Fruit fly (Drosophila melanogaster) whole organism, embryonic: ENCODE data around the gene Ir76b.
A peak's percentile ranks its signal among the peaks of the same experiment; 100 is the strongest.

Experiments used
- Abd-B ChIP-seq: fragments of 200-800 bp; sonication (Bioruptor generic); optimal IDR thresholded peaks from 2 replicates; lab custom pipeline; 2018; ENCODE audit warnings: missing biosample characterization, mild to moderate bottlenecking, missing genetic modification characterization, moderate library complexity
- CG12104 ChIP-seq: fragments of 200-800 bp; sonication (Bioruptor generic); optimal IDR thresholded peaks from 3 replicates; lab custom pipeline; 2016; ENCODE audit warnings: missing biosample characterization, missing genetic modification characterization
- CG1603 ChIP-seq: fragments of 200-800 bp; sonication (Bioruptor generic); optimal IDR thresholded peaks from 2 replicates; lab custom pipeline; 2019; ENCODE audit warnings: missing biosample characterization, mild to moderate bottlenecking, missing genetic modification characterization, moderate library complexity
- CG18011 ChIP-seq: fragments of 200-800 bp; sonication (Bioruptor generic); optimal IDR thresholded peaks from 2 replicates; lab custom pipeline; 2017; ENCODE audit warnings: missing biosample characterization, missing genetic modification characterization, mild to moderate bottlenecking, moderate library complexity, missing genotype
- CG31224 ChIP-seq: fragments of 200-800 bp; sonication (Bioruptor generic); IDR thresholded peaks from 2 replicates; pipeline ENCODE4 v1.3.6; 2022; ENCODE audit warnings: missing biosample characterization, missing genetic modification characterization
- CG3407 ChIP-seq: fragments of 200-800 bp; sonication (Bioruptor generic); optimal IDR thresholded peaks from 2 replicates; lab custom pipeline; 2018; ENCODE audit warnings: missing biosample characterization, mild to moderate bottlenecking, missing genetic modification characterization
- CG34224 ChIP-seq: fragments of 200-800 bp; sonication (Bioruptor generic); IDR thresholded peaks from 3 replicates; pipeline ENCODE4 v1.3.6; 2022; ENCODE audit warnings: missing biosample characterization, missing genetic modification characterization; ENCODE audit not compliant: partially characterized antibody
- CG34376 ChIP-seq: fragments of 200-800 bp; sonication (Bioruptor generic); optimal IDR thresholded peaks from 2 replicates; lab custom pipeline; 2018; ENCODE audit warnings: missing biosample characterization, mild to moderate bottlenecking, missing genetic modification characterization
- CG4282 ChIP-seq: fragments of 200-800 bp; sonication (Bioruptor generic); optimal IDR thresholded peaks from 2 replicates; lab custom pipeline; 2016; ENCODE audit warnings: missing biosample characterization, missing genetic modification characterization
- CG4404 ChIP-seq: fragments of 200-800 bp; sonication (Bioruptor generic); IDR thresholded peaks from 2 replicates; pipeline ENCODE4 v1.3.6; 2022; ENCODE audit warnings: missing biosample characterization, missing genetic modification characterization
- CG6254 ChIP-seq: fragments of 200-800 bp; sonication (Bioruptor generic); optimal IDR thresholded peaks from 3 replicates; lab custom pipeline; 2017; ENCODE audit warnings: mild to moderate bottlenecking, missing biosample characterization, missing genetic modification reagents, missing genetic modification characterization
- CG6765 ChIP-seq: fragments of 200-800 bp; sonication (Bioruptor generic); optimal IDR thresholded peaks from 3 replicates; lab custom pipeline; 2017; ENCODE audit warnings: missing biosample characterization, mild to moderate bottlenecking, missing genetic modification characterization
- CG7271 ChIP-seq: fragments of 200-800 bp; sonication (Bioruptor generic); optimal IDR thresholded peaks from 2 replicates; lab custom pipeline; 2018; ENCODE audit warnings: missing biosample characterization, mild to moderate bottlenecking, missing genetic modification characterization, moderate library complexity
- CG9797 ChIP-seq: fragments of 200-800 bp; sonication (Bioruptor generic); optimal IDR thresholded peaks from 3 replicates; lab custom pipeline; 2018; ENCODE audit warnings: missing biosample characterization, mild to moderate bottlenecking, missing genetic modification characterization
- CTCF ChIP-seq: fragments of 200-800 bp; sonication (Bioruptor generic); optimal IDR thresholded peaks from 2 replicates; lab custom pipeline; 2017; ENCODE audit warnings: missing biosample characterization, mild to moderate bottlenecking, missing genetic modification characterization, moderate library complexity
- D19B ChIP-seq: fragments of 200-800 bp; sonication (Bioruptor generic); optimal IDR thresholded peaks from 2 replicates; lab custom pipeline; 2017; ENCODE audit warnings: missing biosample characterization, mild to moderate bottlenecking, missing genetic modification characterization
- Dp ChIP-seq: fragments of 200-800 bp; sonication (Bioruptor generic); optimal IDR thresholded peaks from 2 replicates; lab custom pipeline; 2018; ENCODE audit warnings: missing biosample characterization, mild to moderate bottlenecking, missing genetic modification characterization, moderate library complexity
- E2f1 ChIP-seq: fragments of 200-800 bp; sonication (Bioruptor generic); IDR thresholded peaks from 2 replicates; pipeline ENCODE4 v1.3.6; 2022; ENCODE audit warnings: missing biosample characterization, missing genetic modification characterization
- E2f2 ChIP-seq: fragments of 200-800 bp; sonication (Bioruptor generic); IDR thresholded peaks from 2 replicates; pipeline ENCODE4 v1.3.6; 2022; ENCODE audit warnings: missing biosample characterization, missing genetic modification characterization
- Ets97D ChIP-seq: fragments of 200-800 bp; sonication (Bioruptor generic); optimal IDR thresholded peaks from 3 replicates; lab custom pipeline; 2016; ENCODE audit warnings: missing biosample characterization, missing genetic modification characterization
- Hand ChIP-seq: fragments of 200-800 bp; sonication (Bioruptor generic); optimal IDR thresholded peaks from 2 replicates; lab custom pipeline; 2017; ENCODE audit warnings: mild to moderate bottlenecking, missing biosample characterization, missing genetic modification reagents, missing genetic modification characterization
- Lhr ChIP-seq: fragments of 200-800 bp; sonication (Bioruptor generic); optimal IDR thresholded peaks from 3 replicates; lab custom pipeline; 2017; ENCODE audit warnings: mild to moderate bottlenecking, missing biosample characterization, missing genetic modification reagents, missing genetic modification characterization
- MESR4 ChIP-seq: fragments of 200-800 bp; sonication (Bioruptor generic); optimal IDR thresholded peaks from 2 replicates; lab custom pipeline; 2018; ENCODE audit warnings: missing biosample characterization, mild to moderate bottlenecking, missing genetic modification characterization, moderate library complexity
- Med ChIP-seq: fragments of 200-800 bp; sonication (Bioruptor generic); peaks from one replicate; lab custom pipeline; 2016; ENCODE audit warnings: missing biosample characterization, missing genetic modification characterization, mild to moderate bottlenecking, inconsistent platforms, moderate library complexity
- Meics ChIP-seq: fragments of 200-800 bp; sonication (Bioruptor generic); optimal IDR thresholded peaks from 2 replicates; lab custom pipeline; 2017; ENCODE audit warnings: missing biosample characterization, mild to moderate bottlenecking, missing genetic modification characterization
- Sry-δ ChIP-seq: fragments of 200-800 bp; sonication (Bioruptor generic); optimal IDR thresholded peaks from 2 replicates; lab custom pipeline; 2016; ENCODE audit warnings: missing biosample characterization, missing genetic modification characterization
- Tbp ChIP-seq: fragments of >200 bp; optimal IDR thresholded peaks from 2 replicates; lab custom pipeline; 2018; ENCODE audit warnings: missing biosample characterization, missing genetic modification characterization
- Trl ChIP-seq, 3 experiments: fragments of >200 bp in 2 of 3; fragments of 200-800 bp in 1 of 3; sonication (Bioruptor generic) in 1 of 3; optimal IDR thresholded peaks; 2 replicates in 1 of 3; 3 replicates in 2 of 3; lab custom pipeline; 2016 to 2017; ENCODE audit warnings: missing biosample characterization in 1 of 3, missing genetic modification characterization in 1 of 3
- YL-1 ChIP-seq: fragments of 200-800 bp; sonication (Bioruptor generic); optimal IDR thresholded peaks from 3 replicates; lab custom pipeline; 2017; ENCODE audit warnings: missing biosample characterization, mild to moderate bottlenecking, missing genetic modification characterization
- aop ChIP-seq: fragments of 200-800 bp; sonication (Bioruptor generic); IDR thresholded peaks from 2 replicates; pipeline ENCODE4 v1.3.6; 2022; ENCODE audit warnings: missing biosample characterization, missing genetic modification characterization
- bab2 ChIP-seq: fragments of 200-800 bp; sonication (Bioruptor generic); optimal IDR thresholded peaks from 2 replicates; lab custom pipeline; 2016; ENCODE audit warnings: missing biosample characterization, missing genetic modification characterization
- br ChIP-seq: fragments of >200 bp; optimal IDR thresholded peaks from 2 replicates; lab custom pipeline; 2017
- chinmo ChIP-seq: fragments of 200-800 bp; sonication (Bioruptor generic); IDR thresholded peaks from 4 replicates; pipeline ENCODE4 v1.3.6; 2022; ENCODE audit warnings: missing biosample characterization, missing genetic modification characterization; ENCODE audit not compliant: partially characterized antibody
- crp ChIP-seq, 2 experiments: fragments of 200-800 bp; sonication (Bioruptor generic); optimal IDR thresholded peaks; 2 replicates in 1 of 2; 3 replicates in 1 of 2; lab custom pipeline; 2017; ENCODE audit warnings: missing biosample characterization in 2 of 2, missing genetic modification characterization in 2 of 2, mild to moderate bottlenecking in 1 of 2, moderate library complexity in 1 of 2
- dimm ChIP-seq: fragments of 200-800 bp; sonication (Bioruptor generic); IDR thresholded peaks from 2 replicates; pipeline ENCODE4 v1.3.6; 2022; ENCODE audit warnings: missing biosample characterization, missing genetic modification characterization
- dysf ChIP-seq: fragments of 200-800 bp; sonication (Bioruptor generic); IDR thresholded peaks from 3 replicates; pipeline ENCODE4 v1.3.6; 2022; ENCODE audit warnings: missing biosample characterization, missing genetic modification characterization
- eve ChIP-seq, 2 experiments: fragments of >200 bp; optimal IDR thresholded peaks; 2 replicates each; lab custom pipeline; 2017; ENCODE audit warnings: missing biosample characterization in 2 of 2, missing genetic modification characterization in 2 of 2
- fru ChIP-seq: fragments of >200 bp; optimal IDR thresholded peaks from 2 replicates; lab custom pipeline; 2017
- gfzf ChIP-seq: fragments of 200-800 bp; sonication (Bioruptor generic); optimal IDR thresholded peaks from 2 replicates; lab custom pipeline; 2016; ENCODE audit warnings: missing biosample characterization, mild to moderate bottlenecking, missing genetic modification characterization, moderate library complexity
- kah ChIP-seq: fragments of 200-800 bp; sonication (Bioruptor generic); optimal IDR thresholded peaks from 2 replicates; lab custom pipeline; 2018; ENCODE audit warnings: missing biosample characterization, mild to moderate bottlenecking, missing genetic modification characterization
- p53 ChIP-seq: fragments of 200-800 bp; sonication (Bioruptor generic); optimal IDR thresholded peaks from 2 replicates; lab custom pipeline; 2016; ENCODE audit warnings: missing biosample characterization, missing genetic modification characterization
- repo ChIP-seq: fragments of 200-800 bp; sonication (Bioruptor generic); optimal IDR thresholded peaks from 2 replicates; lab custom pipeline; 2016; ENCODE audit warnings: missing biosample characterization, missing genetic modification characterization
- sc ChIP-seq, 3 experiments: fragments of >200 bp in 2 of 3; fragments of 200-800 bp in 1 of 3; sonication (Bioruptor generic) in 1 of 3; optimal IDR thresholded peaks; 2 replicates in 2 of 3; 3 replicates in 1 of 3; lab custom pipeline; 2017; ENCODE audit warnings: mild to moderate bottlenecking in 1 of 3, missing biosample characterization in 1 of 3, missing genetic modification characterization in 1 of 3, missing genetic modification reagents in 1 of 3
- tio ChIP-seq: fragments of 200-800 bp; sonication (Bioruptor generic); optimal IDR thresholded peaks from 2 replicates; lab custom pipeline; 2017; ENCODE audit warnings: missing biosample characterization, missing genetic modification characterization, inconsistent platforms
- tll ChIP-seq, 2 experiments: fragments of 200-800 bp in 1 of 2; fragments of >200 bp in 1 of 2; sonication (Bioruptor generic) in 1 of 2; optimal IDR thresholded peaks; 2 replicates each; lab custom pipeline; 2017 to 2019; ENCODE audit warnings: missing biosample characterization in 2 of 2, missing genetic modification characterization in 2 of 2, mild to moderate bottlenecking in 1 of 2, moderate library complexity in 1 of 2
- tup ChIP-seq: fragments of 200-800 bp; sonication (Bioruptor generic); optimal IDR thresholded peaks from 2 replicates; lab custom pipeline; 2016; ENCODE audit warnings: missing biosample characterization, mild to moderate bottlenecking, missing genetic modification characterization, moderate library complexity
- yki ChIP-seq: fragments of >200 bp; optimal IDR thresholded peaks from 3 replicates; lab custom pipeline; 2018

The Ir76b gene

DNA sequence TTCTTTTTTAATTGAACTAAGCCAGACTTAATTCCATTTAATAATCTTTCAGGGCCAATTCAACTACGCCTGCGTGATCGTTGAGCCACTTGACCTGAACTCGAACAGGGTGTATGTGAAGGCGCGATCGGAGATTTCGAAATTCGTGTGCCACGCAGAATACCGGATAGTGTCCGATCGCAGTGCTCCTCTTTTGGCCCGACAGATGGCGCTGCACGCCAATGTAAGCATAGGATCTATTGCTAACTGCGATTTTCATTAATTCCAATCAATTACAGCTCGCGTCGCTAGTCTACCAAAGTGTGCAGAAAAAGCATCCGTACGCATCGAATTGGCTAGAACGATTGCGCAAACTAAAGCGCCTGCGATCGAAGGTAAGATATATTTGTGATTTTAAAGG lies 27.0 kb upstream of the Ir76b start:
- no peak for TF ChIP-seq E2f1 (GFP tag; lab: Robert Waterston, UW)
- TF ChIP-seq CTCF (GFP tag; lab: Kevin White, UChicago) = peak; percentile 77
- TF ChIP-seq, all 482 proteins: peak for 1

DNA sequence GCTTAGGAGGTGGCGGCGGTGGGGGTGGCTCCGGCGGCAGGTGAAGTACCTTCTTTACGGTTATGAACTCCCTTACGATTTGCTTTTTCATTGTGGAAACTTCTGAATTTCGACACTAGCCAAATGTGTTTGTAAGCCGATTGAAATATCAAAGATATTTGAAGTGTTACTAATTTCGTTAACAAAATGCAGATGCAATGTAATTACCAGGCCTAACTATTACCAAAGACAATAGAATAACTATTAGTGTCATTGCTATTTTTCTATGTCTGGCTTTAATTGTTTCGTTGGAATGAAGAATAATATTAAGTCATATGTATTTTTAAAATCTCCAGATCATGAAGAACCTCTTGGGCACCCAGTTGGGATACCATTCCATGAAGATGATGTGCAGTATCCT lies 21.8 kb upstream of the Ir76b start, which contains the start of gene CG7335:
CG7335 (minus strand) TSS at position 101 of the 400 bp plus-strand sequence.
- no peak for TF ChIP-seq dysf (GFP tag; lab: Robert Waterston, UW)
- no peak for TF ChIP-seq D19B
- TF ChIP-seq Trl (optimal IDR thresholded peaks at IDR 0.05; lab: Kevin White, UChicago) = no peak
- no peak for TF ChIP-seq Trl (GFP tag; optimal IDR thresholded peaks at IDR 0.05; lab: Kevin White, UChicago)
- TF ChIP-seq br = no peak
- no peak for TF ChIP-seq Hand (GFP tag; lab: Kevin White, UChicago)
- TF ChIP-seq CG4404 = no peak
- no peak for TF ChIP-seq Tbp
- no peak for TF ChIP-seq Meics (GFP tag; lab: Kevin White, UChicago)
- no peak for TF ChIP-seq Sry-δ (GFP tag; lab: Kevin White, UChicago)
- TF ChIP-seq CG31224 (GFP tag; lab: Robert Waterston, UW) = no peak
- TF ChIP-seq chinmo (GFP tag; lab: Robert Waterston, UW) = no peak
- TF ChIP-seq bab2 (GFP tag; lab: Kevin White, UChicago) = no peak
- TF ChIP-seq CG6254 (GFP tag; lab: Kevin White, UChicago) = no peak

DNA sequence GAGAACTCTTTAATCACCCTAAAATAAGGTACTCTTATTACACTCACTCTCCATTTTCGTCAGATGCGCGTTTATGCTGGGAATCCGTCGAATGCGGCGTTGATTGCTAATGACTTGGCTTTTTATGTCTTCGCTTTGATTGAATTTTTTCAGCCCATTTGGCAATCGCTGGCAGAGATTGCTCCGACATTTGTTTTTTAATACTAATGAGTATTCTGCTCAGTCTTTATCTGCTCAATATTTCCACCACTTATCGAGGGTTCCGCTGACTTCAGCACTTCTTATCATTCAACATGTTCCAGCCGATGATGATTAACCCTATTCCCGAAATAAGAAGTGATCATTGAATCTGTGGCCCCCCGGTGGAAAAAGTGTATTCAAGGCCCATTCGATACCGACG lies 20.3 kb upstream of the Ir76b start, which contains the start of gene obst-J:
obst-J (minus strand) TSS at position 101 of the 400 bp plus-strand sequence.
- TF ChIP-seq aop = no peak
- no peak for TF ChIP-seq tio (GFP tag; lab: Kevin White, UChicago)
- TF ChIP-seq Lhr (GFP tag; lab: Kevin White, UChicago) = no peak
- TF ChIP-seq CG6765 (GFP tag; lab: Kevin White, UChicago) = no peak
- no peak for TF ChIP-seq yki
- no peak for TF ChIP-seq CG12104 (GFP tag; lab: Kevin White, UChicago)
- TF ChIP-seq YL-1 (GFP tag; lab: Kevin White, UChicago) = no peak
- TF ChIP-seq kah (GFP tag; lab: Kevin White, UChicago) = no peak
- no peak for TF ChIP-seq CG3407
- TF ChIP-seq dimm = no peak
- no peak for TF ChIP-seq repo (GFP tag; lab: Kevin White, UChicago)
- TF ChIP-seq eve (GFP tag; optimal IDR thresholded peaks at IDR 0.05; lab: Kevin White, UChicago) = no peak
- TF ChIP-seq Abd-B (GFP tag; lab: Kevin White, UChicago) = no peak
- no peak for TF ChIP-seq CG1603 (tag; lab: Kevin White, UChicago)
- no peak for TF ChIP-seq sc (optimal IDR thresholded peaks at IDR 0.05; lab: Kevin White, UChicago)
- no peak for TF ChIP-seq sc (GFP tag; optimal IDR thresholded peaks at IDR 0.05; lab: Kevin White, UChicago)

DNA sequence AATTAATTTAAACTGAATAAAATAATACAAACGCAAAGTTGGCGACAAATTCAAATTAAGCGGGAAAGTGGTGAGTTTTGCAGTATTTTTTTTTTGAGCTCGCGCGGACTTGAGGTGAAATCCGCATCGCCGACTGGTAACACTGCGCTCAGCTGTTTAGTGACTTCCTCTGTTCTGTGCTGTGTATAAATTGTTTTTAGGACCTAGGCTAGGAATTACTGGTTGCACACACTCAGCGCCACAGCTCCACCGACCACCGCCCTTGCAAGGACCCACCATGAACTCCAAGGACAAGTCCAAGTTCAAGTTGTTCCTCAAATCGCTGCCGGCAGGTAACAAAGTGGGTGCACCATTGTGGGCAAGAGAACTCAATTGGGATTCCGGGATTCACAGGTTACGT lies 17.7 kb upstream of the Ir76b start, which contains the start of gene gig:
gig (plus strand) TSS at position 150 of the 400 bp plus-strand sequence.
- no peak for TF ChIP-seq tup (GFP tag; lab: Kevin White, UChicago)
- TF ChIP-seq fru = no peak
- TF ChIP-seq CG9797 (GFP tag; lab: Kevin White, UChicago) = peak; percentile 57
- 0 out of 3 replicates have a peak, but pooled peaks have one; percentile 30 for TF ChIP-seq CG34224 (GFP tag; lab: Robert Waterston, UW)
- no peak for TF ChIP-seq CG18011 (GFP tag; lab: Kevin White, UChicago)
- no peak for TF ChIP-seq CG6765 (GFP tag; lab: Kevin White, UChicago)
- TF ChIP-seq tll (GFP tag; optimal IDR thresholded peaks at IDR 0.05; lab: Kevin White, UChicago) = peak in 1 of 2 experiments; percentile 66
- peak; percentile 69 for TF ChIP-seq gfzf (GFP tag; lab: Kevin White, UChicago)
- TF ChIP-seq Ets97D (GFP tag; lab: Kevin White, UChicago) = peak; percentile 33
- no peak for TF ChIP-seq p53 (GFP tag; lab: Kevin White, UChicago)
- TF ChIP-seq sc (optimal IDR thresholded peaks at IDR 0.05; lab: Kevin White, UChicago) = no peak
- TF ChIP-seq sc (GFP tag; optimal IDR thresholded peaks at IDR 0.05; lab: Kevin White, UChicago) = no peak
- peak; percentile 54 for TF ChIP-seq Med (GFP tag; lab: Kevin White, UChicago)
- TF ChIP-seq CG34376 (GFP tag; lab: Kevin White, UChicago) = no peak
- peak; percentile 16 to 89 for TF ChIP-seq crp (GFP tag; optimal IDR thresholded peaks at IDR 0.05; lab: Kevin White, UChicago)
- peak; percentile 91 for TF ChIP-seq E2f2 (GFP tag; lab: Robert Waterston, UW)
- peak; percentile 63 for TF ChIP-seq MESR4 (GFP tag; lab: Kevin White, UChicago)
- no peak for TF ChIP-seq CG7271 (tag; lab: Kevin White, UChicago)
- no peak for TF ChIP-seq CG4282 (GFP tag; lab: Kevin White, UChicago)
- TF ChIP-seq Dp (GFP tag; lab: Kevin White, UChicago) = peak; percentile 81
